Fruit fly (Drosophila melanogaster) whole organism, embryonic: ENCODE results near the gene Eig71Ed.
A peak's percentile ranks its signal among the peaks of the same experiment; 100 is the strongest.

Experiments
- Ada2b ChIP-seq: fragments of 200-800 bp; sonication (Bioruptor generic); IDR thresholded peaks from 2 replicates; pipeline ENCODE4 v1.3.6; 2022; ENCODE audit warnings: missing biosample characterization, missing genetic modification characterization
- Atf6 ChIP-seq: fragments of 200-800 bp; sonication (Bioruptor generic); IDR thresholded peaks from 2 replicates; pipeline ENCODE4 v1.3.6; 2022; ENCODE audit warnings: missing biosample characterization, missing genetic modification characterization
- BtbVII ChIP-seq: fragments of 200-800 bp; sonication (Bioruptor generic); optimal IDR thresholded peaks from 3 replicates; lab custom pipeline; 2017; ENCODE audit warnings: missing biosample characterization, mild to moderate bottlenecking, missing genetic modification characterization
- CG10267 ChIP-seq: fragments of 200-800 bp; sonication (Bioruptor generic); optimal IDR thresholded peaks from 2 replicates; lab custom pipeline; 2018; ENCODE audit warnings: missing biosample characterization, mild to moderate bottlenecking, missing genetic modification characterization, moderate library complexity
- CG10654 ChIP-seq: fragments of 200-800 bp; sonication (Bioruptor generic); optimal IDR thresholded peaks from 2 replicates; lab custom pipeline; 2016; ENCODE audit warnings: missing biosample characterization, missing genetic modification characterization
- CG12071 ChIP-seq: fragments of 200-800 bp; sonication (Bioruptor generic); optimal IDR thresholded peaks from 3 replicates; lab custom pipeline; 2018; ENCODE audit warnings: missing biosample characterization, mild to moderate bottlenecking, missing genetic modification characterization
- CG17385 ChIP-seq: fragments of 200-800 bp; sonication (Bioruptor generic); optimal IDR thresholded peaks from 3 replicates; lab custom pipeline; 2018; ENCODE audit warnings: missing biosample characterization, mild to moderate bottlenecking, missing genetic modification characterization
- CG1832 ChIP-seq: fragments of 200-800 bp; sonication (Bioruptor generic); optimal IDR thresholded peaks from 2 replicates; lab custom pipeline; 2017; ENCODE audit warnings: missing biosample characterization, mild to moderate bottlenecking, missing genetic modification characterization, inconsistent platforms
- CG18476 ChIP-seq: fragments of 200-800 bp; sonication (Bioruptor generic); optimal IDR thresholded peaks from 2 replicates; lab custom pipeline; 2016; ENCODE audit warnings: missing biosample characterization, mild to moderate bottlenecking, missing genetic modification characterization
- CG2875 ChIP-seq: fragments of 200-800 bp; sonication (Bioruptor generic); optimal IDR thresholded peaks from 2 replicates; lab custom pipeline; 2017; ENCODE audit warnings: missing biosample characterization, mild to moderate bottlenecking, missing genetic modification characterization, missing genetic modification reagents
- CG31365 ChIP-seq: fragments of 200-800 bp; sonication (Bioruptor generic); optimal IDR thresholded peaks from 2 replicates; lab custom pipeline; 2018; ENCODE audit warnings: missing biosample characterization, mild to moderate bottlenecking, missing genetic modification characterization
- CG31388 ChIP-seq: fragments of 200-800 bp; sonication (Bioruptor generic); optimal IDR thresholded peaks from 2 replicates; lab custom pipeline; 2016; ENCODE audit warnings: missing biosample characterization, missing genetic modification characterization
- CG43689 ChIP-seq: fragments of 200-800 bp; sonication (Bioruptor generic); IDR thresholded peaks from 2 replicates; pipeline ENCODE4 v1.3.6; 2022; ENCODE audit warnings: missing biosample characterization, missing genetic modification characterization
- CG6854 ChIP-seq: fragments of 200-800 bp; sonication (Bioruptor generic); optimal IDR thresholded peaks from 3 replicates; lab custom pipeline; 2017; ENCODE audit warnings: missing biosample characterization, mild to moderate bottlenecking, missing genetic modification characterization
- CG7372 ChIP-seq: fragments of 200-800 bp; sonication (Bioruptor generic); IDR thresholded peaks from 2 replicates; pipeline ENCODE4 v1.3.6; 2022; ENCODE audit warnings: missing biosample characterization, missing genetic modification characterization
- CG8765 ChIP-seq: fragments of 200-800 bp; sonication (Bioruptor generic); IDR thresholded peaks from 2 replicates; pipeline ENCODE4 v1.3.6; 2022; ENCODE audit warnings: missing biosample characterization, missing genetic modification characterization
- CG9437 ChIP-seq: fragments of 200-800 bp; sonication (Bioruptor generic); optimal IDR thresholded peaks from 2 replicates; lab custom pipeline; 2018; ENCODE audit warnings: missing biosample characterization, mild to moderate bottlenecking, missing genetic modification characterization
- CTCF ChIP-seq: fragments of 200-800 bp; sonication (Bioruptor generic); optimal IDR thresholded peaks from 2 replicates; lab custom pipeline; 2017; ENCODE audit warnings: missing biosample characterization, mild to moderate bottlenecking, missing genetic modification characterization, moderate library complexity
- CoRest ChIP-seq: fragments of 200-800 bp; sonication (Bioruptor generic); optimal IDR thresholded peaks from 3 replicates; lab custom pipeline; 2018; ENCODE audit warnings: missing biosample characterization, mild to moderate bottlenecking, missing genetic modification characterization, moderate library complexity
- Dll ChIP-seq: fragments of 200-800 bp; sonication (Bioruptor generic); IDR thresholded peaks from 4 replicates; pipeline ENCODE4 v1.3.6; 2022; ENCODE audit warnings: missing biosample characterization, missing genetic modification characterization; ENCODE audit not compliant: partially characterized antibody
- Dref ChIP-seq: fragments of 200-800 bp; sonication (Bioruptor generic); IDR thresholded peaks from 2 replicates; pipeline ENCODE4 v1.3.6; 2022; ENCODE audit warnings: missing biosample characterization, missing genetic modification characterization
- E2f1 ChIP-seq: fragments of 200-800 bp; sonication (Bioruptor generic); IDR thresholded peaks from 2 replicates; pipeline ENCODE4 v1.3.6; 2022; ENCODE audit warnings: missing biosample characterization, missing genetic modification characterization
- GATAe ChIP-seq: fragments of 200-800 bp; sonication (Bioruptor generic); conservative IDR thresholded peaks from 2 replicates; pipeline ENCODE4 v1.3.6; 2022; ENCODE audit warnings: missing biosample characterization, missing genetic modification characterization
- Hand ChIP-seq: fragments of 200-800 bp; sonication (Bioruptor generic); optimal IDR thresholded peaks from 2 replicates; lab custom pipeline; 2017; ENCODE audit warnings: mild to moderate bottlenecking, missing biosample characterization, missing genetic modification reagents, missing genetic modification characterization
- Hmx ChIP-seq: fragments of 200-800 bp; sonication (Bioruptor generic); optimal IDR thresholded peaks from 2 replicates; lab custom pipeline; 2016; ENCODE audit warnings: missing biosample characterization, missing genetic modification characterization
- Hr39 ChIP-seq: fragments of >200 bp; optimal IDR thresholded peaks from 2 replicates; lab custom pipeline; 2017
- Jarid2 ChIP-seq: fragments of 200-800 bp; sonication (Bioruptor generic); optimal IDR thresholded peaks from 3 replicates; lab custom pipeline; 2017; ENCODE audit warnings: mild to moderate bottlenecking, missing biosample characterization, missing genetic modification reagents, missing genetic modification characterization
- Lim3 ChIP-seq: fragments of 200-800 bp; sonication (Bioruptor generic); IDR thresholded peaks from 2 replicates; pipeline ENCODE4 v1.3.6; 2022; ENCODE audit warnings: missing biosample characterization, missing genetic modification characterization
- Nf-YC ChIP-seq: fragments of 200-800 bp; optimal IDR thresholded peaks from 3 replicates; lab custom pipeline; 2019; ENCODE audit warnings: missing biosample characterization, mild to moderate bottlenecking, missing genetic modification characterization, moderate library complexity
- Opbp ChIP-seq: fragments of 200-800 bp; sonication (Bioruptor generic); IDR thresholded peaks from 3 replicates; pipeline ENCODE4 v1.3.6; 2022; ENCODE audit warnings: missing biosample characterization, missing genetic modification characterization; ENCODE audit not compliant: partially characterized antibody
- Sin3A ChIP-seq: fragments of >200 bp; optimal IDR thresholded peaks from 2 replicates; lab custom pipeline; 2018
- Usf ChIP-seq: fragments of 200-800 bp; sonication (Bioruptor generic); optimal IDR thresholded peaks from 2 replicates; lab custom pipeline; 2017; ENCODE audit warnings: missing genotype, missing biosample characterization, missing genetic modification characterization
- Vsx1 ChIP-seq: fragments of 200-800 bp; sonication (Bioruptor generic); optimal IDR thresholded peaks from 2 replicates; lab custom pipeline; 2017; ENCODE audit warnings: missing biosample characterization, mild to moderate bottlenecking, missing genetic modification characterization, missing genetic modification reagents
- bbx ChIP-seq: fragments of 200-800 bp; sonication (Bioruptor generic); IDR thresholded peaks from 2 replicates; pipeline ENCODE4 v1.3.6; 2022; ENCODE audit warnings: missing biosample characterization, missing genetic modification characterization; ENCODE audit not compliant: partially characterized antibody
- cas ChIP-seq: fragments of 200-800 bp; sonication (Bioruptor generic); IDR thresholded peaks from 2 replicates; pipeline ENCODE4 v1.3.6; 2022; ENCODE audit warnings: missing biosample characterization, missing genetic modification characterization
- ems ChIP-seq: fragments of 200-800 bp; sonication (Bioruptor generic); optimal IDR thresholded peaks from 3 replicates; lab custom pipeline; 2016; ENCODE audit warnings: missing biosample characterization, missing genetic modification characterization
- ewg ChIP-seq: fragments of 200-800 bp; sonication (Bioruptor generic); optimal IDR thresholded peaks from 3 replicates; lab custom pipeline; 2017; ENCODE audit warnings: mild to moderate bottlenecking, missing biosample characterization, missing genetic modification reagents, missing genetic modification characterization
- exex ChIP-seq: fragments of 200-800 bp; sonication (Bioruptor generic); optimal IDR thresholded peaks from 4 replicates; lab custom pipeline; 2018; ENCODE audit warnings: missing biosample characterization, mild to moderate bottlenecking, missing genetic modification characterization, moderate library complexity
- eyg ChIP-seq: fragments of 200-800 bp; sonication (Bioruptor generic); optimal IDR thresholded peaks from 3 replicates; lab custom pipeline; 2016; ENCODE audit warnings: missing biosample characterization, missing genetic modification characterization
- fu2 ChIP-seq: fragments of 200-800 bp; sonication (Bioruptor generic); optimal IDR thresholded peaks from 2 replicates; lab custom pipeline; 2016; ENCODE audit warnings: missing biosample characterization, missing genetic modification characterization
- luna ChIP-seq: fragments of 200-800 bp; sonication (Bioruptor generic); optimal IDR thresholded peaks from 2 replicates; lab custom pipeline; 2016; ENCODE audit warnings: missing biosample characterization, missing genetic modification characterization
- onecut ChIP-seq: fragments of 200-800 bp; sonication (Bioruptor generic); IDR thresholded peaks from 2 replicates; pipeline ENCODE4 v1.3.6; 2022; ENCODE audit warnings: missing biosample characterization, missing genetic modification characterization
- pan ChIP-seq, 4 experiments: fragments of >200 bp in 3 of 4; fragments of 200-800 bp in 1 of 4; sonication (Bioruptor generic) in 1 of 4; optimal IDR thresholded peaks in 3 of 4; IDR thresholded peaks in 1 of 4; 2 replicates each; pipeline versions ENCODE4 v1.3.6 to Lab custom; 2017 to 2022; ENCODE audit warnings: missing biosample characterization in 2 of 4, missing genetic modification characterization in 2 of 4, mixed read lengths in 1 of 4
- pita ChIP-seq: fragments of 200-800 bp; sonication (Bioruptor generic); optimal IDR thresholded peaks from 2 replicates; lab custom pipeline; 2017; ENCODE audit warnings: missing biosample characterization, mild to moderate bottlenecking, missing genetic modification characterization
- slou ChIP-seq: fragments of 200-800 bp; sonication (Bioruptor generic); optimal IDR thresholded peaks from 3 replicates; lab custom pipeline; 2016; ENCODE audit warnings: missing biosample characterization, missing genetic modification characterization
- sna ChIP-seq: fragments of 200-800 bp; sonication (Bioruptor generic); IDR thresholded peaks from 2 replicates; pipeline ENCODE4 v1.3.6; 2022; ENCODE audit warnings: missing biosample characterization, missing genetic modification characterization; ENCODE audit not compliant: partially characterized antibody
- tin ChIP-seq: fragments of 200-800 bp; sonication (Bioruptor generic); optimal IDR thresholded peaks from 3 replicates; lab custom pipeline; 2016; ENCODE audit warnings: missing biosample characterization, missing genetic modification characterization
- vfl ChIP-seq: fragments of 200-800 bp; sonication (Bioruptor generic); optimal IDR thresholded peaks from 2 replicates; lab custom pipeline; 2016; ENCODE audit warnings: missing biosample characterization, missing genetic modification characterization
- vnd ChIP-seq: fragments of 200-800 bp; sonication (Bioruptor generic); IDR thresholded peaks from 3 replicates; pipeline ENCODE4 v1.3.6; 2022; ENCODE audit warnings: missing biosample characterization, missing genetic modification characterization; ENCODE audit not compliant: partially characterized antibody
- zen ChIP-seq: fragments of 200-800 bp; sonication (Bioruptor generic); optimal IDR thresholded peaks from 3 replicates; lab custom pipeline; 2018; ENCODE audit warnings: missing biosample characterization, mild to moderate bottlenecking, missing genetic modification characterization, moderate library complexity
- zen2 ChIP-seq: fragments of 200-800 bp; sonication (Bioruptor generic); IDR thresholded peaks from 3 replicates; pipeline ENCODE4 v1.3.6; 2022; ENCODE audit warnings: missing biosample characterization, missing genetic modification characterization; ENCODE audit not compliant: partially characterized antibody
- zfh2 ChIP-seq: fragments of 200-800 bp; sonication (Bioruptor generic); optimal IDR thresholded peaks from 2 replicates; lab custom pipeline; 2016; ENCODE audit warnings: missing biosample characterization, missing genetic modification characterization

The Eig71Ed gene

DNA sequence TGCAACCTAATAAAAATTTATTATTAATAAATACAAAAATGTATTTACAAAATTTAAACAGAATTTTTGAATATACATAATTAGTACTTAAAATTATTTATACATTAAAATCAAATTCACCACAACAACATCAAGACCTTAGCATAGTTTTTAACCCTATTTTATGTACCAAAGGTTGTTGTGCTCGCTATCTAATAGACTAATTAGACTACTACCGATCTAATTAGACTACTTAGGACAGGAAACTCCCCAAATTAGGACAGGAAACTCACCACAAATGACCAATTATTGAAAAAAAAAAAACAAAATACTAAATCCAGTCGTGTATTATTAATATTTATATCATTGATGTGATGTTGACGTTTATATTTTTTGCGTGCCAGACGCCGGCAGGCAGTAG, 15.4 kb upstream of the Eig71Ed start (continued):
- no peak for TF ChIP-seq bbx (GFP tag; lab: Robert Waterston, UW)
- no peak for TF ChIP-seq CG7372 (GFP tag; lab: Robert Waterston, UW)
- TF ChIP-seq Vsx1 (GFP tag; lab: Kevin White, UChicago), result no peak
- TF ChIP-seq BtbVII (GFP tag; lab: Kevin White, UChicago), result no peak
- no peak for TF ChIP-seq Sin3A (lab: Kevin White, UChicago)
- TF ChIP-seq Hmx (GFP tag; lab: Kevin White, UChicago), result no peak
- no peak for TF ChIP-seq vfl (GFP tag; lab: Kevin White, UChicago)
- TF ChIP-seq Usf (GFP tag; lab: Kevin White, UChicago), result no peak
- TF ChIP-seq luna, result no peak
- TF ChIP-seq CG10654 (GFP tag; lab: Kevin White, UChicago), result no peak
- no peak for TF ChIP-seq Jarid2 (GFP tag; lab: Kevin White, UChicago)
- TF ChIP-seq exex (tag; lab: Kevin White, UChicago), result no peak
- TF ChIP-seq pita (GFP tag; lab: Kevin White, UChicago), result peak; percentile 76
- TF ChIP-seq CG18476 (GFP tag; lab: Kevin White, UChicago), result no peak
- no peak for TF ChIP-seq CG31388 (GFP tag; lab: Kevin White, UChicago)
- TF ChIP-seq slou (GFP tag; lab: Kevin White, UChicago), result no peak
- no peak for TF ChIP-seq CG8765 (GFP tag; lab: Robert Waterston, UW)
- TF ChIP-seq CG12071 (GFP tag; lab: Kevin White, UChicago), result no peak
- TF ChIP-seq GATAe, result no peak
- peak; percentile 1 for TF ChIP-seq CG17385 (GFP tag; lab: Kevin White, UChicago)
- TF ChIP-seq eyg (GFP tag; lab: Kevin White, UChicago), result no peak
- TF ChIP-seq CG9437 (GFP tag; lab: Kevin White, UChicago), result no peak
- no peak for TF ChIP-seq zen (tag; lab: Kevin White, UChicago)
- no peak for TF ChIP-seq sna
- TF ChIP-seq zen2 (GFP tag; lab: Robert Waterston, UW), result no peak
- no peak for TF ChIP-seq onecut
- no peak for TF ChIP-seq Lim3 (GFP tag; lab: Robert Waterston, UW)
- no peak for TF ChIP-seq vnd (GFP tag; lab: Robert Waterston, UW)
- no peak for TF ChIP-seq fu2 (GFP tag; lab: Kevin White, UChicago)
- no peak for TF ChIP-seq Atf6 (GFP tag; lab: Robert Waterston, UW)
- TF ChIP-seq ewg (GFP tag; lab: Kevin White, UChicago), result peak; percentile 29
- TF ChIP-seq CG43689 (GFP tag; lab: Robert Waterston, UW), result no peak
- TF ChIP-seq Hand (GFP tag; lab: Kevin White, UChicago), result no peak
- no peak for TF ChIP-seq CG31365 (tag; lab: Kevin White, UChicago)
- TF ChIP-seq tin (GFP tag; lab: Kevin White, UChicago), result no peak
- TF ChIP-seq cas (GFP tag; lab: Robert Waterston, UW), result no peak
- no peak for TF ChIP-seq CG2875 (GFP tag; lab: Kevin White, UChicago)
- no peak for TF ChIP-seq CG1832 (GFP tag; lab: Kevin White, UChicago)
- no peak for TF ChIP-seq zfh2 (GFP tag; lab: Kevin White, UChicago)
- TF ChIP-seq Nf-YC (tag; lab: Kevin White, UChicago), result no peak
- TF ChIP-seq Hr39 (lab: Kevin White, UChicago), result no peak
- TF ChIP-seq Dll (GFP tag; lab: Robert Waterston, UW), result 0 out of 4 replicates have a peak, but pooled peaks have one; percentile 21
- TF ChIP-seq CG6854, result no peak
- TF ChIP-seq ems, result no peak
- peak; percentile 50 for TF ChIP-seq CTCF (GFP tag; lab: Kevin White, UChicago)
- TF ChIP-seq Dref, result no peak
- peak; percentile 4 for TF ChIP-seq CG10267 (tag; lab: Kevin White, UChicago)
- peak; percentile 31; the same call in 1 of the 3 replicates for TF ChIP-seq Opbp (GFP tag; lab: Robert Waterston, UW)
- TF ChIP-seq CoRest, result peak; percentile 29
- TF ChIP-seq pan (optimal IDR thresholded peaks at IDR 0.05; lab: Kevin White, UChicago), result no peak
- TF ChIP-seq pan (GFP tag; optimal IDR thresholded peaks at IDR 0.05 in 1 of 2, IDR thresholded peaks at IDR 0.05 in 1 of 2), result no peak
- no peak for TF ChIP-seq E2f1 (GFP tag; lab: Robert Waterston, UW)
- no peak for TF ChIP-seq Ada2b (GFP tag; lab: Robert Waterston, UW)
